Fruit fly (Drosophila melanogaster): ENCODE data around the gene Pura.

DNA sequence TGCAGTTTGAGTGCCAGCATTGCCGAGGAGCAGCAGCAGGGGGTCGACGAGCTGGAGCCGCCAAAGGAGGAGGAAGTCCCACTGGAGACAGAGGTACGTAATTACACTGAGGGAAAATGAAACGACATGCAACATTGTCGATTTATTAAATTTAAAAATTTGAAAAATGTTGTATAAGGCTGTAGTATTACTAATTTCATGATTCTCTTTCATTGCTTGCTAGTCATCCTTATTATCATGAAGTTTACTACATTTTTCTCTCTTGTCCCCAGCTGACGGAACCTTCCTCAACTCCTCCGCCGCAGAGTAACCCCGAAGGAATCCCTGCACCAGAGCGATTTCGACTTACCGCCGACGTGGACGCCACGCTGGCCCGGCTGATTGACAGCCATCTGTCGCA lies 10.5 kb downstream of the Pura start:
- TF ChIP-seq CTCF (optimal IDR thresholded peaks at IDR 0.05) (no peak), CG8478 (optimal IDR thresholded peaks at IDR 0.05) (no peak)

All from S2 (cell line).